Fruit fly (Drosophila melanogaster): ENCODE data around the gene Spn.

Spn gene

DNA sequence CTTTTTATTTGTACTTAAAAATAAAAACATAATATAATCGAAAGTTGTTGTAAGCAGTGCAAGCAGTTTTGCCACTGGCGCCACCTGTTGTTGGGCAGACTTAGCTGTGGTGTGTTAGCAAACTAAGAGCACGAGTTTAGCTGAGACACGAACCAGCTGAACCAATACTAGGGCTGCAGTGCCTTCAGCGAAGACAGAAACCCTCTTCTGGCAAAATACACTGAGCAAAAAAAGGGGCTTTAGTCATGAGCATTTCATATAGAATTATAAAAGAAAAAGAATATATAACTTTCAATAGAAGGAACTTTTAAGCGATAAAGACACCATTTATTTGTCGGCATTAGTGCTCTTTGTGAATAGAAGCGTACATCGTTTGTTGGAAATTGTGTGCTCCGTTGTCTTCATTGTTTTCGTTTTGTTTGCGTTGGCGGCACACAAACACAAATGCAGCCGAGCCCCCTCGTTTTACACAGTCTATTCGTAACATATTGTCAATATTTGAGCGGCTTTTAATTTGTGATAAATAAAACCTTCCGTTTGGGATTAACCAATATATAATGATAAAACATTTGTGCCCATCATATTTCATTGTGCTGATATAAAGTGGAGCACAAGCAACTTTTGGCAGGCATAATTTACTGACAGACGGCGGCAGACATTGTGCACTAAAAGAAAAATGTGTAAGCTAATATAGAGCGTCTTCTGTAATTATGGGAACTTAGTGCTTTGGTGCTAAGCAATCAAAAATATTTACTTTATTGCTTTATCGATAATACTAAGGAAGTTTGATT lies 22.5 kb downstream of the Spn start (continued):
- TF ChIP-seq CG1602 (GFP tag; optimal IDR thresholded peaks at IDR 0.05) (peak; percentile 49), h (optimal IDR thresholded peaks at IDR 0.05) (no peak), CG13894 (tag; optimal IDR thresholded peaks at IDR 0.05) (peak; percentile 46), Hand (GFP tag; optimal IDR thresholded peaks at IDR 0.05) (peak; percentile 22), Dbx (GFP tag; IDR thresholded peaks at IDR 0.05) (peak; percentile 84), CG1024 (GFP tag; IDR thresholded peaks at IDR 0.05) (peak; percentile 68), gsb-n (tag; optimal IDR thresholded peaks at IDR 0.05) (peak; percentile 78), Hey (tag; optimal IDR thresholded peaks at IDR 0.05) (no peak), CG14710 (tag; optimal IDR thresholded peaks at IDR 0.05) (peak; percentile 65), CG16815 (GFP tag; optimal IDR thresholded peaks at IDR 0.05) (peak; percentile 54), CG17802 (tag; optimal IDR thresholded peaks at IDR 0.05) (peak; percentile 61), Vsx1 (GFP tag; optimal IDR thresholded peaks at IDR 0.05) (peak; percentile 36), CG8290 (GFP tag; optimal IDR thresholded peaks at IDR 0.05) (peak; percentile 84), CG8290 (tag; optimal IDR thresholded peaks at IDR 0.05) (peak; percentile 67 to 91), Fer1 (GFP tag; optimal IDR thresholded peaks at IDR 0.05) (peak; percentile 82), CG1832 (GFP tag; optimal IDR thresholded peaks at IDR 0.05) (no peak), Opbp (GFP tag; IDR thresholded peaks at IDR 0.05; ENCODE audit: partially characterized antibody) (peak; percentile 37; the same call in 1 of the 3 replicates), lmd (GFP tag; IDR thresholded peaks at IDR 0.05) (peak; percentile 80), CG2199 (GFP tag; IDR thresholded peaks at IDR 0.05) (peak; percentile 94), ranshi (GFP tag; IDR thresholded peaks at IDR 0.05) (peak; percentile 84), chn (GFP tag; optimal IDR thresholded peaks at IDR 0.05) (peak; percentile 80), CG6854 (GFP tag; optimal IDR thresholded peaks at IDR 0.05) (peak; percentile 68), luna (GFP tag; optimal IDR thresholded peaks at IDR 0.05) (no peak), cwo (GFP tag; optimal IDR thresholded peaks at IDR 0.05) (peak; percentile 58), Lhr (GFP tag; optimal IDR thresholded peaks at IDR 0.05) (peak; percentile 81), CG17385 (GFP tag; optimal IDR thresholded peaks at IDR 0.05) (peak; percentile 68), oc (tag; optimal IDR thresholded peaks at IDR 0.05) (peak; percentile 73), CG5245 (GFP tag; optimal IDR thresholded peaks at IDR 0.05) (peak; percentile 72), ftz-f1 (GFP tag; optimal IDR thresholded peaks at IDR 0.05) (peak; percentile 16), fd64A (GFP tag; optimal IDR thresholded peaks at IDR 0.05) (peak; percentile 59), nmo (GFP tag; optimal IDR thresholded peaks at IDR 0.05) (peak; percentile 69), CG9797 (GFP tag; optimal IDR thresholded peaks at IDR 0.05) (no peak), abd-A (tag; optimal IDR thresholded peaks at IDR 0.05) (no peak), Hr78 (GFP tag; optimal IDR thresholded peaks at IDR 0.05) (no peak), CG15479 (GFP tag; optimal IDR thresholded peaks at IDR 0.05) (no peak), pita (GFP tag; optimal IDR thresholded peaks at IDR 0.05) (peak; percentile 91), HLH4C (GFP tag; IDR thresholded peaks at IDR 0.05; ENCODE audit: partially characterized antibody) (no peak), otp (GFP tag; IDR thresholded peaks at IDR 0.05) (peak; percentile 82; the same call in 2 of the 3 replicates), CG33213 (GFP tag; optimal IDR thresholded peaks at IDR 0.05) (peak; percentile 80), CG15696 (tag; optimal IDR thresholded peaks at IDR 0.05) (peak; percentile 73), NC2α (GFP tag; optimal IDR thresholded peaks at IDR 0.05) (no peak), CG7556 (GFP tag; optimal IDR thresholded peaks at IDR 0.05) (peak; percentile 39), sob (GFP tag; IDR thresholded peaks at IDR 0.05) (peak; percentile 83), ase (GFP tag; IDR thresholded peaks at IDR 0.05) (peak; percentile 72; the same call in 2 of the 3 replicates), lab (GFP tag; optimal IDR thresholded peaks at IDR 0.05) (peak; percentile 87), maf-S (GFP tag; optimal IDR thresholded peaks at IDR 0.05) (peak; percentile 53), grn (GFP tag; optimal IDR thresholded peaks at IDR 0.05) (peak; percentile 35), CG2120 (GFP tag; optimal IDR thresholded peaks at IDR 0.05) (peak; percentile 70), HHEX (GFP tag; optimal IDR thresholded peaks at IDR 0.05) (peak; percentile 48)
